Worm (Caenorhabditis elegans) whole organism, L4 larva: ENCODE data around the gene tag-196.
A peak's percentile ranks its signal among the peaks of the same experiment; 100 is the strongest.

Experiments
- D1046.2 ChIP-seq: fragments of 200-800 bp; sonication (Bioruptor generic); IDR thresholded peaks from 2 replicates; pipeline ENCODE4 v1.3.6; 2022; ENCODE audit warnings: missing genetic modification characterization, missing compliant biosample characterization
- F26F4.8 ChIP-seq: fragments of 200-800 bp; sonication (Bioruptor generic); conservative IDR thresholded peaks from 2 replicates; pipeline ENCODE4 v1.3.6; 2022; ENCODE audit warnings: missing genetic modification characterization, missing compliant biosample characterization
- T20F7.1 ChIP-seq: fragments of 200-800 bp; sonication (Bioruptor generic); optimal IDR thresholded peaks from 2 replicates; lab custom pipeline; 2018; ENCODE audit warnings: mild to moderate bottlenecking, missing genetic modification characterization, missing compliant biosample characterization
- ZK337.2 ChIP-seq: fragments of 200-800 bp; sonication (Bioruptor generic); IDR thresholded peaks from 2 replicates; pipeline ENCODE4 v1.3.6; 2022; ENCODE audit warnings: missing genetic modification reagents, missing genetic modification characterization, missing compliant biosample characterization
- ZK546.5 ChIP-seq, 2 experiments: sonication (generic microtip); optimal IDR thresholded peaks; 2 replicates each; lab custom pipeline; 2017; ENCODE audit warnings: missing biosample characterization in 2 of 2, missing genetic modification characterization in 2 of 2
- aha-1 ChIP-seq: fragments of 150-350 bp; peaks from one replicate; lab custom pipeline; 2014; ENCODE audit warnings: missing biosample characterization, missing genetic modification characterization
- ama-1 ChIP-seq: fragments of 150-350 bp; optimal IDR thresholded peaks from 2 replicates; lab custom pipeline; 2014; ENCODE audit warnings: inconsistent platforms, mixed read lengths
- ceh-28 ChIP-seq: fragments of 150-350 bp; optimal IDR thresholded peaks from 2 replicates; lab custom pipeline; 2014; ENCODE audit warnings: missing biosample characterization, missing genetic modification reagents, missing genetic modification characterization
- ceh-44 ChIP-seq: fragments of 200-800 bp; sonication (Bioruptor generic); IDR thresholded peaks from 2 replicates; pipeline ENCODE4 v1.3.6; 2022; ENCODE audit warnings: missing genetic modification reagents, missing genetic modification characterization, missing compliant biosample characterization
- ctbp-1 ChIP-seq: fragments of 200-800 bp; sonication (Bioruptor generic); IDR thresholded peaks from 2 replicates; pipeline ENCODE4 v1.3.6; 2022; ENCODE audit warnings: missing genetic modification reagents, missing genetic modification characterization, missing compliant biosample characterization
- daf-12 ChIP-seq: fragments of 150-350 bp; optimal IDR thresholded peaks from 2 replicates; lab custom pipeline; 2014; ENCODE audit warnings: missing biosample characterization, missing genetic modification reagents, missing genetic modification characterization
- daf-16 ChIP-seq, 3 experiments: sonication (generic microtip); optimal IDR thresholded peaks; 2 replicates each; lab custom pipeline; 2016 to 2017; ENCODE audit warnings: missing genetic modification characterization in 3 of 3, missing genetic modification reagents in 3 of 3, mild to moderate bottlenecking in 2 of 3, missing compliant biosample characterization in 2 of 3, missing biosample characterization in 1 of 3, moderate library complexity in 1 of 3
- dmd-6 ChIP-seq: fragments of 200-800 bp; sonication (Bioruptor generic); IDR thresholded peaks from 2 replicates; pipeline ENCODE4 v1.3.6; 2022; ENCODE audit warnings: missing genetic modification reagents, missing genetic modification characterization, missing compliant biosample characterization
- dmd-9 ChIP-seq: fragments of 200-800 bp; sonication (Bioruptor generic); IDR thresholded peaks from 2 replicates; pipeline ENCODE4 v1.3.6; 2022; ENCODE audit warnings: missing genetic modification reagents, missing genetic modification characterization, missing compliant biosample characterization
- dpl-1 ChIP-seq: fragments of 150-350 bp; optimal IDR thresholded peaks from 2 replicates; lab custom pipeline; 2014; ENCODE audit warnings: missing biosample characterization, missing genetic modification reagents, missing genetic modification characterization
- egl-27 ChIP-seq: sonication (generic microtip); optimal IDR thresholded peaks from 3 replicates; lab custom pipeline; 2017; ENCODE audit warnings: missing biosample characterization, missing genetic modification reagents, missing genetic modification characterization
- egl-43 ChIP-seq: fragments of 200-800 bp; sonication (Bioruptor generic); IDR thresholded peaks from 2 replicates; pipeline ENCODE4 v1.3.6; 2022; ENCODE audit warnings: missing genetic modification reagents, missing genetic modification characterization, missing compliant biosample characterization
- hlh-11 ChIP-seq: fragments of 200-800 bp; sonication (Bioruptor generic); optimal IDR thresholded peaks from 2 replicates; lab custom pipeline; 2018; ENCODE audit warnings: mild to moderate bottlenecking, missing genetic modification characterization, missing compliant biosample characterization
- hlh-30 ChIP-seq: sonication (generic microtip); optimal IDR thresholded peaks from 2 replicates; lab custom pipeline; 2017; ENCODE audit warnings: antibody characterized with exemption, mild to moderate bottlenecking, missing genetic modification characterization, missing compliant biosample characterization; ENCODE audit not compliant: insufficient read depth
- hmg-1.1 ChIP-seq: fragments of 200-800 bp; sonication (Bioruptor generic); IDR thresholded peaks from 2 replicates; pipeline ENCODE4 v1.3.6; 2022; ENCODE audit warnings: missing genetic modification reagents, missing genetic modification characterization, missing compliant biosample characterization
- lim-7 ChIP-seq: fragments of 200-800 bp; sonication (Bioruptor generic); IDR thresholded peaks from 2 replicates; pipeline ENCODE4 v1.3.6; 2022; ENCODE audit warnings: missing genetic modification characterization, missing compliant biosample characterization
- lin-1 ChIP-seq: fragments of 200-800 bp; sonication (Bioruptor generic); IDR thresholded peaks from 2 replicates; pipeline ENCODE4 v1.3.6; 2022; ENCODE audit warnings: missing genetic modification reagents, missing genetic modification characterization, missing compliant biosample characterization
- lin-39 ChIP-seq: fragments of 150-350 bp; optimal IDR thresholded peaks from 2 replicates; lab custom pipeline; 2014; ENCODE audit warnings: missing biosample characterization, missing genetic modification reagents, missing genetic modification characterization
- madf-9 ChIP-seq: fragments of 200-800 bp; sonication (Bioruptor generic); conservative IDR thresholded peaks from 2 replicates; pipeline ENCODE4 v1.3.6; 2022; ENCODE audit warnings: missing genetic modification reagents, missing genetic modification characterization, missing compliant biosample characterization
- mep-1 ChIP-seq: fragments of 150-350 bp; sonication (generic microtip); optimal IDR thresholded peaks from 3 replicates; lab custom pipeline; 2014; ENCODE audit warnings: missing biosample characterization, missing genetic modification characterization
- mes-2 ChIP-seq: sonication (generic microtip); optimal IDR thresholded peaks from 2 replicates; lab custom pipeline; 2016; ENCODE audit warnings: missing genotype, mild to moderate bottlenecking, missing genetic modification characterization, missing compliant biosample characterization; ENCODE audit not compliant: poor library complexity, severe bottlenecking
- mxl-2 ChIP-seq: fragments of 200-800 bp; sonication (Bioruptor generic); conservative IDR thresholded peaks from 2 replicates; pipeline ENCODE4 v1.3.6; 2022; ENCODE audit warnings: missing genetic modification reagents, missing genetic modification characterization, missing compliant biosample characterization
- nhr-10 ChIP-seq: fragments of 150-350 bp; optimal IDR thresholded peaks from 2 replicates; lab custom pipeline; 2014; ENCODE audit warnings: missing biosample characterization, missing genetic modification characterization
- nhr-237 ChIP-seq: sonication (generic microtip); optimal IDR thresholded peaks from 2 replicates; lab custom pipeline; 2017; ENCODE audit warnings: missing biosample characterization, missing genetic modification characterization
- nhr-41 ChIP-seq: fragments of 200-800 bp; sonication (Bioruptor generic); IDR thresholded peaks from 2 replicates; pipeline ENCODE4 v1.3.6; 2022; ENCODE audit warnings: missing genetic modification reagents, missing genetic modification characterization, missing compliant biosample characterization
- nhr-48 ChIP-seq: sonication (generic microtip); optimal IDR thresholded peaks from 2 replicates; lab custom pipeline; 2016; ENCODE audit warnings: mild to moderate bottlenecking, missing genetic modification characterization, missing compliant biosample characterization
- pha-4 ChIP-seq, 2 experiments: fragments of 150-350 bp in 1 of 2; fragments of 200-800 bp in 1 of 2; sonication (Bioruptor generic) in 1 of 2; IDR thresholded peaks in 1 of 2; optimal IDR thresholded peaks in 1 of 2; 2 replicates each; pipeline versions ENCODE4 v1.3.6 to Lab custom; 2014 to 2022; ENCODE audit warnings: missing genetic modification characterization in 2 of 2, missing genetic modification reagents in 2 of 2, missing biosample characterization in 1 of 2, missing compliant biosample characterization in 1 of 2
- spr-1 ChIP-seq: sonication (generic microtip); optimal IDR thresholded peaks from 2 replicates; lab custom pipeline; 2016; ENCODE audit warnings: mild to moderate bottlenecking, missing genetic modification characterization, missing compliant biosample characterization
- tag-97 ChIP-seq: fragments of 200-800 bp; sonication (Bioruptor generic); IDR thresholded peaks from 2 replicates; pipeline ENCODE4 v1.3.6; 2022; ENCODE audit warnings: missing genetic modification characterization, missing compliant biosample characterization
- unc-130 ChIP-seq: sonication (generic microtip); optimal IDR thresholded peaks from 2 replicates; lab custom pipeline; 2016; ENCODE audit warnings: missing genetic modification reagents, missing genetic modification characterization, missing compliant biosample characterization
- unc-39 ChIP-seq: sonication (generic microtip); optimal IDR thresholded peaks from 2 replicates; lab custom pipeline; 2017; ENCODE audit warnings: missing biosample characterization, missing genetic modification characterization

The tag-196 gene

ce11 chrV:8615711-8616110 lies 21.0 kb downstream of the tag-196 start:
- TF ChIP-seq aha-1 (tag; lab: Kevin White, UChicago) (peak; percentile 77), unc-39 (tag; lab: Kevin White, UChicago) (no peak), daf-16 (GFP tag; optimal IDR thresholded peaks at IDR 0.05; lab: Kevin White, UChicago) (no peak), daf-16 (tag; optimal IDR thresholded peaks at IDR 0.05; lab: Kevin White, UChicago) (peak; percentile 9), madf-9 (GFP tag; lab: Robert Waterston, UW) (no peak), ama-1 (lab: Kevin White, UChicago) (peak; percentile 68), dmd-6 (GFP tag; lab: Robert Waterston, UW) (no peak), pha-4 (GFP tag; IDR thresholded peaks at IDR 0.05; lab: Robert Waterston, UW) (no peak), pha-4 (tag; optimal IDR thresholded peaks at IDR 0.05; lab: Kevin White, UChicago) (no peak), ZK546.5 (tag; optimal IDR thresholded peaks at IDR 0.05; lab: Kevin White, UChicago) (no peak), hmg-1.1 (GFP tag; lab: Robert Waterston, UW) (0 out of 2 replicates have a peak, but pooled peaks have one; percentile 20), mep-1 (tag; lab: Kevin White, UChicago) (peak; percentile 15), ctbp-1 (0 out of 2 replicates have a peak, but pooled peaks have one; percentile 7), nhr-48 (tag; lab: Kevin White, UChicago) (peak; percentile 19), nhr-237 (tag; lab: Kevin White, UChicago) (no peak), ceh-44 (GFP tag; lab: Robert Waterston, UW) (0 out of 2 replicates have a peak, but pooled peaks have one; percentile 10), mes-2 (tag; lab: Kevin White, UChicago) (peak; percentile 21)

- TF ChIP-seq F26F4.8 (GFP tag; lab: Robert Waterston, UW): no peak
- no peak for TF ChIP-seq lim-7 (GFP tag; lab: Robert Waterston, UW)
- TF ChIP-seq hlh-11: no peak
- TF ChIP-seq egl-43: no peak
- peak; percentile 79 for TF ChIP-seq aha-1 (tag; lab: Kevin White, UChicago)
- TF ChIP-seq nhr-10: no peak
- no peak for TF ChIP-seq hlh-30 (tag; lab: Kevin White, UChicago)
- no peak for TF ChIP-seq unc-130 (GFP tag; lab: Kevin White, UChicago)
Measured at ce11 chrV:8618738-8619137, 24.0 kb downstream of the tag-196 start, which contains the start of gene grd-5. grd-5 (plus strand) TSS chrV:8619032.

ce11 chrV:8621213-8621612 lies 26.5 kb downstream of the tag-196 start, which contains the start of gene idpc-2:
idpc-2 (minus strand) TSS chrV:8621313.
- TF ChIP-seq F26F4.8 (GFP tag; lab: Robert Waterston, UW): no peak
- TF ChIP-seq dmd-9 (GFP tag; lab: Robert Waterston, UW): no peak
- no peak for TF ChIP-seq daf-12 (tag; lab: Kevin White, UChicago)
- no peak for TF ChIP-seq egl-27 (tag; lab: Kevin White, UChicago)
- no peak for TF ChIP-seq ceh-28 (tag; lab: Kevin White, UChicago)
- TF ChIP-seq lin-39 (tag; lab: Kevin White, UChicago): no peak
- no peak for TF ChIP-seq lin-1
- TF ChIP-seq tag-97 (GFP tag; lab: Robert Waterston, UW): no peak
- TF ChIP-seq nhr-41 (GFP tag; lab: Robert Waterston, UW): no peak
- TF ChIP-seq spr-1 (tag; lab: Kevin White, UChicago): no peak
- no peak for TF ChIP-seq ZK337.2 (GFP tag; lab: Robert Waterston, UW)
- TF ChIP-seq dpl-1 (GFP tag; lab: Kevin White, UChicago): no peak

ce11 chrV:8622314-8622713 lies 27.6 kb downstream of the tag-196 start, which contains the start of gene F41E6.1:
F41E6.1 (plus strand) TSS chrV:8622614.
- TF ChIP-seq mxl-2 (GFP tag; lab: Robert Waterston, UW) (no peak), T20F7.1 (no peak), lin-39 (tag; lab: Kevin White, UChicago) (no peak), D1046.2 (GFP tag; lab: Robert Waterston, UW) (no peak)
- TF ChIP-seq, all 104 proteins: peak for 0
